Fruit fly (Drosophila melanogaster) whole organism, adult: ENCODE measurements around the gene Vha16-3.

ENCODE experiments used
- CG11617 ChIP-seq: fragments of 200-800 bp; sonication (Bioruptor generic); optimal IDR thresholded peaks from 2 replicates; lab custom pipeline; 2017; ENCODE audit warnings: mild to moderate bottlenecking, missing biosample characterization, missing genetic modification reagents, missing genetic modification characterization
- CG12768 ChIP-seq: fragments of 200-800 bp; sonication (Bioruptor generic); optimal IDR thresholded peaks from 2 replicates; lab custom pipeline; 2017; ENCODE audit warnings: missing biosample characterization, missing genetic modification characterization, mild to moderate bottlenecking, moderate library complexity, missing genetic modification reagents
- CG14711 ChIP-seq: fragments of 200-800 bp; sonication (Bioruptor generic); optimal IDR thresholded peaks from 2 replicates; lab custom pipeline; 2018; ENCODE audit warnings: missing biosample characterization, mild to moderate bottlenecking, missing genetic modification characterization, moderate library complexity
- CG1620 ChIP-seq: fragments of 200-800 bp; sonication (Bioruptor generic); optimal IDR thresholded peaks from 2 replicates; lab custom pipeline; 2016; ENCODE audit warnings: missing biosample characterization, missing genetic modification characterization
- CG5204 ChIP-seq: fragments of 200-800 bp; sonication (Bioruptor generic); optimal IDR thresholded peaks from 2 replicates; lab custom pipeline; 2016; ENCODE audit warnings: missing biosample characterization, missing genetic modification characterization
- CG7101 ChIP-seq: fragments of 200-800 bp; sonication (Bioruptor generic); optimal IDR thresholded peaks from 2 replicates; lab custom pipeline; 2018; ENCODE audit warnings: missing biosample characterization, mild to moderate bottlenecking, missing genetic modification characterization, moderate library complexity
- Hr96 ChIP-seq: fragments of 200-800 bp; sonication (Bioruptor generic); optimal IDR thresholded peaks from 2 replicates; lab custom pipeline; 2016; ENCODE audit warnings: missing biosample characterization, missing genetic modification characterization
- Mnt ChIP-seq: fragments of 200-800 bp; sonication (Bioruptor generic); optimal IDR thresholded peaks from 2 replicates; lab custom pipeline; 2016; ENCODE audit warnings: missing biosample characterization, mild to moderate bottlenecking, missing genetic modification characterization
- bab1 ChIP-seq: fragments of 200-800 bp; sonication (Bioruptor generic); optimal IDR thresholded peaks from 3 replicates; lab custom pipeline; 2019; ENCODE audit warnings: missing biosample characterization, mild to moderate bottlenecking, missing genetic modification characterization, moderate library complexity
- cic ChIP-seq: fragments of 200-800 bp; sonication (Bioruptor generic); optimal IDR thresholded peaks from 2 replicates; lab custom pipeline; 2017; ENCODE audit warnings: missing biosample characterization, mild to moderate bottlenecking, missing genetic modification characterization, moderate library complexity
- cnc ChIP-seq, 2 experiments: fragments of >200 bp; optimal IDR thresholded peaks; 2 replicates each; lab custom pipeline; 2017
- kay ChIP-seq: fragments of 200-800 bp; sonication (Bioruptor generic); peaks from one replicate; lab custom pipeline; 2016; ENCODE audit warnings: missing biosample characterization, missing genetic modification characterization, borderline replicate concordance
- toe ChIP-seq: fragments of 200-800 bp; sonication (Bioruptor generic); optimal IDR thresholded peaks from 2 replicates; lab custom pipeline; 2016; ENCODE audit warnings: missing biosample characterization, missing genetic modification characterization

dm6 chr3L:11434112-11434511 lies 39.0 kb upstream of the Vha16-3 start:
- no peak for TF ChIP-seq bab1
- no peak for TF ChIP-seq CG5204 (GFP tag; lab: Kevin White, UChicago)
- TF ChIP-seq toe (GFP tag; lab: Kevin White, UChicago), result no peak
- no peak for TF ChIP-seq kay (GFP tag; lab: Kevin White, UChicago)
- TF ChIP-seq CG7101 (tag; lab: Kevin White, UChicago), result no peak
- no peak for TF ChIP-seq cnc (optimal IDR thresholded peaks at IDR 0.05; lab: Kevin White, UChicago)
- no peak for TF ChIP-seq CG12768 (GFP tag; lab: Kevin White, UChicago)
- TF ChIP-seq Mnt (GFP tag; lab: Kevin White, UChicago), result no peak
- no peak for TF ChIP-seq cic (GFP tag; lab: Kevin White, UChicago)
- TF ChIP-seq Hr96 (GFP tag; lab: Kevin White, UChicago), result no peak
- no peak for TF ChIP-seq CG1620 (GFP tag; lab: Kevin White, UChicago)
- no peak for TF ChIP-seq CG14711 (tag; lab: Kevin White, UChicago)
- no peak for TF ChIP-seq CG11617 (GFP tag; lab: Kevin White, UChicago)
